Fruit fly (Drosophila melanogaster) whole organism, embryonic: ENCODE measurements around the gene Cngl.

Experiments used
- Aef1 ChIP-seq: fragments of 200-800 bp; sonication (Bioruptor generic); IDR thresholded peaks from 3 replicates; pipeline ENCODE4 v1.3.6; 2022; ENCODE audit warnings: missing biosample characterization, missing genetic modification characterization
- Atf3 ChIP-seq: fragments of 200-800 bp; sonication (Bioruptor generic); optimal IDR thresholded peaks from 3 replicates; lab custom pipeline; 2016; ENCODE audit warnings: missing biosample characterization, missing genetic modification characterization
- Atf6 ChIP-seq: fragments of 200-800 bp; sonication (Bioruptor generic); IDR thresholded peaks from 2 replicates; pipeline ENCODE4 v1.3.6; 2022; ENCODE audit warnings: missing biosample characterization, missing genetic modification characterization
- Blimp-1 ChIP-seq: fragments of 200-800 bp; sonication (Bioruptor generic); optimal IDR thresholded peaks from 3 replicates; lab custom pipeline; 2018; ENCODE audit warnings: missing biosample characterization, missing genetic modification characterization, mild to moderate bottlenecking, moderate library complexity, missing genetic modification reagents
- C15 ChIP-seq: fragments of 200-800 bp; sonication (Bioruptor generic); IDR thresholded peaks from 3 replicates; pipeline ENCODE4 v1.3.6; 2022; ENCODE audit warnings: missing biosample characterization, missing genetic modification characterization
- CG10274 ChIP-seq: fragments of 200-800 bp; sonication (Bioruptor generic); optimal IDR thresholded peaks from 3 replicates; lab custom pipeline; 2017; ENCODE audit warnings: missing biosample characterization, mild to moderate bottlenecking, missing genetic modification characterization
- CG10979 ChIP-seq: fragments of 200-800 bp; sonication (Bioruptor generic); optimal IDR thresholded peaks from 2 replicates; lab custom pipeline; 2018; ENCODE audit warnings: missing biosample characterization, mild to moderate bottlenecking, missing genetic modification characterization, moderate library complexity
- CG15696 ChIP-seq: fragments of 200-800 bp; sonication (Bioruptor generic); optimal IDR thresholded peaks from 2 replicates; lab custom pipeline; 2019; ENCODE audit warnings: missing biosample characterization, mild to moderate bottlenecking, missing genetic modification characterization, moderate library complexity
- CG17328 ChIP-seq: fragments of 200-800 bp; sonication (Bioruptor generic); IDR thresholded peaks from 2 replicates; pipeline ENCODE4 v1.3.6; 2022; ENCODE audit warnings: missing biosample characterization, missing genetic modification characterization
- CG17612 ChIP-seq: fragments of 200-800 bp; sonication (Bioruptor generic); IDR thresholded peaks from 2 replicates; pipeline ENCODE4 v1.3.6; 2022; ENCODE audit warnings: missing biosample characterization, missing genetic modification characterization
- CG18262 ChIP-seq: fragments of 200-800 bp; optimal IDR thresholded peaks from 3 replicates; lab custom pipeline; 2019; ENCODE audit warnings: missing biosample characterization, mild to moderate bottlenecking, missing genetic modification characterization, moderate library complexity
- CG2678 ChIP-seq: fragments of 200-800 bp; sonication (Bioruptor generic); optimal IDR thresholded peaks from 3 replicates; lab custom pipeline; 2019; ENCODE audit warnings: missing biosample characterization, mild to moderate bottlenecking, missing genetic modification characterization, moderate library complexity
- CG31365 ChIP-seq: fragments of 200-800 bp; sonication (Bioruptor generic); optimal IDR thresholded peaks from 2 replicates; lab custom pipeline; 2018; ENCODE audit warnings: missing biosample characterization, mild to moderate bottlenecking, missing genetic modification characterization
- CG32767 ChIP-seq: fragments of 200-800 bp; sonication (Bioruptor generic); IDR thresholded peaks from 2 replicates; pipeline ENCODE4 v1.3.6; 2022; ENCODE audit warnings: missing biosample characterization, missing genetic modification characterization
- CG34224 ChIP-seq: fragments of 200-800 bp; sonication (Bioruptor generic); IDR thresholded peaks from 3 replicates; pipeline ENCODE4 v1.3.6; 2022; ENCODE audit warnings: missing biosample characterization, missing genetic modification characterization; ENCODE audit not compliant: partially characterized antibody
- CG4730 ChIP-seq: fragments of 200-800 bp; sonication (Bioruptor generic); IDR thresholded peaks from 2 replicates; pipeline ENCODE4 v1.3.6; 2022; ENCODE audit warnings: missing biosample characterization, missing genetic modification characterization
- CG6175 ChIP-seq: fragments of 200-800 bp; sonication (Bioruptor generic); IDR thresholded peaks from 3 replicates; pipeline ENCODE4 v1.3.6; 2022; ENCODE audit warnings: missing biosample characterization, missing genetic modification characterization
- CG7745 ChIP-seq: fragments of 200-800 bp; sonication (Bioruptor generic); optimal IDR thresholded peaks from 2 replicates; lab custom pipeline; 2018; ENCODE audit warnings: missing biosample characterization, mild to moderate bottlenecking, missing genetic modification characterization, moderate library complexity
- CG7963 ChIP-seq: fragments of 200-800 bp; sonication (Bioruptor generic); IDR thresholded peaks from 3 replicates; pipeline ENCODE4 v1.3.6; 2022; ENCODE audit warnings: missing biosample characterization, missing genetic modification characterization; ENCODE audit not compliant: partially characterized antibody
- Dll ChIP-seq: fragments of 200-800 bp; sonication (Bioruptor generic); IDR thresholded peaks from 4 replicates; pipeline ENCODE4 v1.3.6; 2022; ENCODE audit warnings: missing biosample characterization, missing genetic modification characterization; ENCODE audit not compliant: partially characterized antibody
- Doc3 ChIP-seq: fragments of 200-800 bp; sonication (Bioruptor generic); IDR thresholded peaks from 3 replicates; pipeline ENCODE4 v1.3.6; 2022; ENCODE audit warnings: missing biosample characterization, missing genetic modification characterization; ENCODE audit not compliant: partially characterized antibody
- E2f1 ChIP-seq: fragments of 200-800 bp; sonication (Bioruptor generic); IDR thresholded peaks from 2 replicates; pipeline ENCODE4 v1.3.6; 2022; ENCODE audit warnings: missing biosample characterization, missing genetic modification characterization
- ERR ChIP-seq: fragments of 200-800 bp; sonication (Bioruptor generic); optimal IDR thresholded peaks from 2 replicates; lab custom pipeline; 2016; ENCODE audit warnings: missing biosample characterization, missing genetic modification characterization
- Fer3 ChIP-seq: fragments of 200-800 bp; sonication (Bioruptor generic); optimal IDR thresholded peaks from 2 replicates; lab custom pipeline; 2018; ENCODE audit warnings: missing biosample characterization, mild to moderate bottlenecking, missing genetic modification characterization, moderate library complexity
- HmgD ChIP-seq: fragments of 200-800 bp; sonication (Bioruptor generic); optimal IDR thresholded peaks from 3 replicates; lab custom pipeline; 2016; ENCODE audit warnings: missing biosample characterization, missing genetic modification characterization
- Lim3 ChIP-seq: fragments of 200-800 bp; sonication (Bioruptor generic); IDR thresholded peaks from 2 replicates; pipeline ENCODE4 v1.3.6; 2022; ENCODE audit warnings: missing biosample characterization, missing genetic modification characterization
- Sry-δ ChIP-seq: fragments of 200-800 bp; sonication (Bioruptor generic); optimal IDR thresholded peaks from 2 replicates; lab custom pipeline; 2016; ENCODE audit warnings: missing biosample characterization, missing genetic modification characterization
- ab ChIP-seq: fragments of 200-800 bp; sonication (Bioruptor generic); optimal IDR thresholded peaks from 2 replicates; lab custom pipeline; 2016; ENCODE audit warnings: missing biosample characterization, missing genetic modification characterization
- ac ChIP-seq: fragments of 200-800 bp; sonication (Bioruptor generic); optimal IDR thresholded peaks from 3 replicates; lab custom pipeline; 2017; ENCODE audit warnings: missing biosample characterization, mild to moderate bottlenecking, missing genetic modification characterization
- bab2 ChIP-seq: fragments of 200-800 bp; sonication (Bioruptor generic); optimal IDR thresholded peaks from 2 replicates; lab custom pipeline; 2016; ENCODE audit warnings: missing biosample characterization, missing genetic modification characterization
- croc ChIP-seq: fragments of 200-800 bp; sonication (Bioruptor generic); conservative IDR thresholded peaks from 3 replicates; pipeline ENCODE4 v1.3.6; 2022; ENCODE audit warnings: missing biosample characterization, missing genetic modification characterization
- da ChIP-seq: fragments of 200-800 bp; sonication (Bioruptor generic); optimal IDR thresholded peaks from 2 replicates; lab custom pipeline; 2016; ENCODE audit warnings: missing biosample characterization, missing genetic modification characterization
- dpn ChIP-seq, 2 experiments: fragments of 200-800 bp; sonication (Bioruptor generic); optimal IDR thresholded peaks; 3 replicates each; lab custom pipeline; 2016; ENCODE audit warnings: missing biosample characterization in 2 of 2, missing genetic modification characterization in 2 of 2
- eve ChIP-seq, 2 experiments: fragments of >200 bp; optimal IDR thresholded peaks; 2 replicates each; lab custom pipeline; 2017; ENCODE audit warnings: missing biosample characterization in 2 of 2, missing genetic modification characterization in 2 of 2
- eyg ChIP-seq: fragments of 200-800 bp; sonication (Bioruptor generic); optimal IDR thresholded peaks from 3 replicates; lab custom pipeline; 2016; ENCODE audit warnings: missing biosample characterization, missing genetic modification characterization
- fd64A ChIP-seq: fragments of 200-800 bp; sonication (Bioruptor generic); optimal IDR thresholded peaks from 3 replicates; lab custom pipeline; 2018; ENCODE audit warnings: missing biosample characterization, mild to moderate bottlenecking, missing genetic modification characterization
- gce ChIP-seq: fragments of 200-800 bp; sonication (Bioruptor generic); IDR thresholded peaks from 3 replicates; pipeline ENCODE4 v1.3.6; 2022; ENCODE audit warnings: missing biosample characterization, missing genetic modification characterization
- kay ChIP-seq: fragments of 200-800 bp; sonication (Bioruptor generic); optimal IDR thresholded peaks from 2 replicates; lab custom pipeline; 2016; ENCODE audit warnings: missing biosample characterization, missing genetic modification characterization
- lov ChIP-seq, 2 experiments: fragments of 200-800 bp in 1 of 2; fragments of >200 bp in 1 of 2; sonication (Bioruptor generic) in 1 of 2; IDR thresholded peaks in 1 of 2; optimal IDR thresholded peaks in 1 of 2; 2 replicates in 1 of 2; 3 replicates in 1 of 2; pipeline versions ENCODE4 v1.3.6 to Lab custom; 2017 to 2022; ENCODE audit warnings: missing biosample characterization in 1 of 2, missing genetic modification characterization in 1 of 2
- nmo ChIP-seq: fragments of 200-800 bp; sonication (Bioruptor generic); optimal IDR thresholded peaks from 2 replicates; lab custom pipeline; 2018; ENCODE audit warnings: missing biosample characterization, mild to moderate bottlenecking, missing genetic modification characterization, moderate library complexity
- ro ChIP-seq: fragments of 200-800 bp; sonication (Bioruptor generic); IDR thresholded peaks from 2 replicates; pipeline ENCODE4 v1.3.6; 2022; ENCODE audit warnings: missing biosample characterization, missing genetic modification characterization
- sd ChIP-seq: fragments of 200-800 bp; sonication (Bioruptor generic); optimal IDR thresholded peaks from 3 replicates; lab custom pipeline; 2018; ENCODE audit warnings: missing biosample characterization, mild to moderate bottlenecking, missing genetic modification characterization, moderate library complexity
- slp2 ChIP-seq: fragments of 200-800 bp; sonication (Bioruptor generic); optimal IDR thresholded peaks from 2 replicates; lab custom pipeline; 2016; ENCODE audit warnings: missing biosample characterization, missing genetic modification characterization
- sqz ChIP-seq: fragments of 200-800 bp; sonication (Bioruptor generic); optimal IDR thresholded peaks from 3 replicates; lab custom pipeline; 2018; ENCODE audit warnings: missing biosample characterization, mild to moderate bottlenecking, missing genetic modification characterization
- tll ChIP-seq, 2 experiments: fragments of 200-800 bp in 1 of 2; fragments of >200 bp in 1 of 2; sonication (Bioruptor generic) in 1 of 2; optimal IDR thresholded peaks; 2 replicates each; lab custom pipeline; 2017 to 2019; ENCODE audit warnings: missing biosample characterization in 2 of 2, missing genetic modification characterization in 2 of 2, mild to moderate bottlenecking in 1 of 2, moderate library complexity in 1 of 2
- tup ChIP-seq: fragments of 200-800 bp; sonication (Bioruptor generic); optimal IDR thresholded peaks from 2 replicates; lab custom pipeline; 2016; ENCODE audit warnings: missing biosample characterization, mild to moderate bottlenecking, missing genetic modification characterization, moderate library complexity
- tx ChIP-seq: fragments of 200-800 bp; sonication (Bioruptor generic); optimal IDR thresholded peaks from 2 replicates; lab custom pipeline; 2016; ENCODE audit warnings: missing biosample characterization, missing genetic modification characterization
- unc-4 ChIP-seq: fragments of 200-800 bp; sonication (Bioruptor generic); IDR thresholded peaks from 2 replicates; pipeline ENCODE4 v1.3.6; 2022; ENCODE audit warnings: missing biosample characterization, missing genetic modification characterization; ENCODE audit not compliant: partially characterized antibody

Gene Cngl

DNA sequence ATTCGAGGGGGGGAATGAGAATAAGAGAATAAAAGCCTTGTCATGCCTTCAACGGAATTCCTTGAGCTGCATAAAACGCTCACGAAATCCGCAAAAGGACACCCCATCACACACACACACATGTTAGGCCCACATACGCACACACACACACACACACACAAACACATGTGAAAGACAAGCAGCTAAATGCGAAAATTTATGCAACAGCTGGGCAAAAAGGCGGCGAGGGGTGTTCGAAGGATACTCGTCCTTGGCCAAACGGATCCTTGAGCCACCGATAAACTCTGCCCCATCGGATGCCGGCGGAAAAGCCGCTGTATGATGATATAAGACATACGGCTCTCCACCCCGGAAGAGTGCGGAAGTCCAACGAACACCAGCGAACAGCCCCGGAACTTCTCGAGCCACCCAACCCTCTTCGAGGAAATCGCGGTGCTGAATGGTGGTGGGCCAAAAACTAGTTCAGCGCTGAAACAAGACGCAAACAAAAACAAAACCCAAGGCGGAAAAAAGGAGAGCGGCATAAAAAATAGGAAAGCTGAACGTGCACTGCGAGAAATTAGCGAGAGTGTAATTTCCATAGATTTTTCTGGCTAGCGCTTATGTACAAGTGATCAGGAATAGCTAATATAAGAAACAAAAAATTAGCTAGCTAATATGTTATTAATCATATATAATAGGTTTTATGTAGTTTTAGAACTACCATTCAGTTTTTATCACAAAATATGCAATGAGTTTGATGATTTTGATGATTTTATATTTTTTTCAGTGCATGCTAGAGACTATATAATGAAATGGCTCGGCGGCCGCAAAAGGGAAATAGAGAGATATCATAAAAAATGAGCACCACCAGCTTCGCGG, 57.3 kb downstream of the Cngl start (continued):
- no peak for TF ChIP-seq Lim3 (GFP tag; lab: Robert Waterston, UW)
- TF ChIP-seq ac: no peak
- TF ChIP-seq sqz (GFP tag; lab: Kevin White, UChicago): peak; percentile 92
- TF ChIP-seq Atf6: peak; percentile 35; the same call in 1 of the 2 replicates
- TF ChIP-seq CG17328 (GFP tag; lab: Robert Waterston, UW): peak; percentile 23; the same call in 1 of the 2 replicates
- peak; percentile 18; the same call in 1 of the 3 replicates for TF ChIP-seq Aef1 (GFP tag; lab: Robert Waterston, UW)
- peak; percentile 66 for TF ChIP-seq CG18262 (tag; lab: Kevin White, UChicago)
- TF ChIP-seq ro (GFP tag; lab: Robert Waterston, UW): no peak
- peak; percentile 40 for TF ChIP-seq Fer3 (tag; lab: Kevin White, UChicago)
- peak; percentile 64 for TF ChIP-seq Blimp-1 (GFP tag; lab: Kevin White, UChicago)
- no peak for TF ChIP-seq CG15696
- TF ChIP-seq CG34224: no peak
- no peak for TF ChIP-seq tll (GFP tag; optimal IDR thresholded peaks at IDR 0.05; lab: Kevin White, UChicago)
- TF ChIP-seq kay (GFP tag; lab: Kevin White, UChicago): no peak
- TF ChIP-seq CG4730 (GFP tag; lab: Robert Waterston, UW): no peak
- TF ChIP-seq CG7963 (GFP tag; lab: Robert Waterston, UW): no peak
- TF ChIP-seq slp2 (GFP tag; lab: Kevin White, UChicago): no peak
- TF ChIP-seq gce (GFP tag; lab: Robert Waterston, UW): no peak
- peak; percentile 28; the same call in 1 of the 3 replicates for TF ChIP-seq croc (GFP tag; lab: Robert Waterston, UW)
- TF ChIP-seq tup (GFP tag; lab: Kevin White, UChicago): peak; percentile 3
- TF ChIP-seq Dll: no peak
- TF ChIP-seq HmgD: no peak
- no peak for TF ChIP-seq ab (GFP tag; lab: Kevin White, UChicago)
- no peak for TF ChIP-seq CG17612 (GFP tag; lab: Robert Waterston, UW)
- TF ChIP-seq fd64A (GFP tag; lab: Kevin White, UChicago): no peak
- no peak for TF ChIP-seq sd (tag; lab: Kevin White, UChicago)
- TF ChIP-seq lov (optimal IDR thresholded peaks at IDR 0.05; lab: Kevin White, UChicago): no peak
- TF ChIP-seq lov (GFP tag; IDR thresholded peaks at IDR 0.05; lab: Robert Waterston, UW): no peak
- TF ChIP-seq eve (GFP tag; optimal IDR thresholded peaks at IDR 0.05; lab: Kevin White, UChicago): peak in 1 of 2 experiments; percentile 71
- TF ChIP-seq CG7745 (tag; lab: Kevin White, UChicago): no peak
- peak; percentile 43 for TF ChIP-seq nmo (GFP tag; lab: Kevin White, UChicago)
- no peak for TF ChIP-seq CG6175
- TF ChIP-seq unc-4 (GFP tag; lab: Robert Waterston, UW): no peak
- no peak for TF ChIP-seq CG31365 (tag; lab: Kevin White, UChicago)
- TF ChIP-seq C15 (GFP tag; lab: Robert Waterston, UW): no peak
- TF ChIP-seq Doc3 (GFP tag; lab: Robert Waterston, UW): no peak
- TF ChIP-seq da (GFP tag; lab: Kevin White, UChicago): no peak
- TF ChIP-seq CG10274 (GFP tag; lab: Kevin White, UChicago): no peak
- TF ChIP-seq dpn (GFP tag; optimal IDR thresholded peaks at IDR 0.05; lab: Kevin White, UChicago): peak in 1 of 2 experiments; percentile 45
- TF ChIP-seq tx (GFP tag; lab: Kevin White, UChicago): no peak
- TF ChIP-seq Sry-δ: no peak
- TF ChIP-seq ERR: no peak
- peak; percentile 77 for TF ChIP-seq CG2678 (tag; lab: Kevin White, UChicago)
- peak; percentile 30; the same call in 1 of the 2 replicates for TF ChIP-seq E2f1 (GFP tag; lab: Robert Waterston, UW)
- TF ChIP-seq bab2 (GFP tag; lab: Kevin White, UChicago): no peak
- peak; percentile 64 for TF ChIP-seq CG10979 (tag; lab: Kevin White, UChicago)
- no peak for TF ChIP-seq Atf3 (GFP tag; lab: Kevin White, UChicago)
- no peak for TF ChIP-seq CG32767 (GFP tag; lab: Robert Waterston, UW)
- no peak for TF ChIP-seq eyg (GFP tag; lab: Kevin White, UChicago)
